Fruit fly (Drosophila melanogaster): Measurements from ENCODE around the gene CG42232.

DNA sequence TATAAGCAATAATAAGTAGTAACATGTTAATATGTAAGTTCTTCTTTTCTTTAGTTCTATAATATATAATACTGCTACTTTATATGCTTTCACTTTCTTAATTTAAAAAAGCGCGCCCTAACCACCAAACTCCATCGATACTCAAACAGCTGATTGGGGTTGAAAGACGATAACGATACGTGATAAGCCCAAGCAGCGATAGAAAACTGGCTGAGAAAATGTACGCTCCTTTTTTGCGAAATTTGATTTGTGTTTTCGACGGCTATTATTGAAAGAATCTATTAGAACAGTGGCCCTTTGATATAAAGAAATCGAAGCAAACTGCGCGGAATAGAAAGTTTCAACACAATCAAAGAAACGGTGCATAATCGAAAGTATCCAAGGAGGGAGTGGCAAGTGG, 13.6 kb downstream of the CG42232 start, which contains the start of gene CG14883:
- TF ChIP-seq net (GFP tag; optimal IDR thresholded peaks at IDR 0.05) (no peak), CG11762 (GFP tag; optimal IDR thresholded peaks at IDR 0.05; ENCODE audit: insufficient read depth) (no peak), achi (GFP tag; optimal IDR thresholded peaks at IDR 0.05) (no peak), Sox14 (GFP tag; optimal IDR thresholded peaks at IDR 0.05) (no peak), Lpt (GFP tag; optimal IDR thresholded peaks at IDR 0.05) (no peak), CG11902 (GFP tag; optimal IDR thresholded peaks at IDR 0.05) (no peak), Ets96B (tag; optimal IDR thresholded peaks at IDR 0.05) (no peak)

Data from whole organism, prepupa.